Fruit fly (Drosophila melanogaster): ENCODE data around the gene dpr2.

DNA sequence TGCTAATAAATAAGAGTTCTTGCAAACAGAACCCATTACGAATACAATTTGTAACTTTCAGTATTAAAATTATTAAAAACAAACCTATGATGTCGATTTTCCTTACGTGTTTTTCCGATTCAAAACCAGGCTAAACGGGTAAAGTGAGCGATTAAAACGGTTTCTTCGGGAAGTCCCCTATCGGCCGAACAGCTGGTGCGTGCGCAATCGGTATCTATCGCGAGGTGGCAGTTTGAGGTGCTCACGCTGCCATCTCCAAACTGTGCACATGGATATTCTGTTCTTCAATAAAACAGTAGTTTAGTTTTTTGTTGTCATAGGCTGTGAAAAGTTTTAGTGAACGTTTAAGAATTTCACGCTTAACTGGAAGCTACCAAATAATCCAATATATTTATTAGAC, 25.2 kb upstream of the dpr2 start, which contains the start of gene TTLL4A:
- no peak for TF ChIP-seq CG4318 (GFP tag; optimal IDR thresholded peaks at IDR 0.05)
- TF ChIP-seq Blimp-1 (GFP tag; optimal IDR thresholded peaks at IDR 0.05): no peak
- TF ChIP-seq CG6854 (GFP tag; optimal IDR thresholded peaks at IDR 0.05): no peak
- no peak for TF ChIP-seq fd59A (GFP tag; optimal IDR thresholded peaks at IDR 0.05)
- no peak for TF ChIP-seq Met (GFP tag; optimal IDR thresholded peaks at IDR 0.05)
- TF ChIP-seq dac (GFP tag; optimal IDR thresholded peaks at IDR 0.05): no peak
